Fruit fly (Drosophila melanogaster) Kc167 (cell line): Measurements from ENCODE around the gene PIG-Wa.

Experiments
- Myc ChIP-seq: fragments of >200 bp; optimal IDR thresholded peaks from 2 replicates; lab custom pipeline; 2017; ENCODE audit warnings: missing external identifiers
- Sin3A ChIP-seq: fragments of >200 bp; optimal IDR thresholded peaks from 2 replicates; lab custom pipeline; 2018; ENCODE audit warnings: missing external identifiers
- h ChIP-seq: fragments of >200 bp; optimal IDR thresholded peaks from 3 replicates; lab custom pipeline; 2018; ENCODE audit warnings: missing external identifiers
- insv ChIP-seq: fragments of >200 bp; optimal IDR thresholded peaks from 3 replicates; lab custom pipeline; 2018; ENCODE audit warnings: missing external identifiers
- psq ChIP-seq: fragments of >200 bp; optimal IDR thresholded peaks from 2 replicates; lab custom pipeline; 2017; ENCODE audit warnings: missing external identifiers
- ttk ChIP-seq: sonication (Bioruptor generic); optimal IDR thresholded peaks from 2 replicates; lab custom pipeline; 2017; ENCODE audit warnings: missing external identifiers

DNA sequence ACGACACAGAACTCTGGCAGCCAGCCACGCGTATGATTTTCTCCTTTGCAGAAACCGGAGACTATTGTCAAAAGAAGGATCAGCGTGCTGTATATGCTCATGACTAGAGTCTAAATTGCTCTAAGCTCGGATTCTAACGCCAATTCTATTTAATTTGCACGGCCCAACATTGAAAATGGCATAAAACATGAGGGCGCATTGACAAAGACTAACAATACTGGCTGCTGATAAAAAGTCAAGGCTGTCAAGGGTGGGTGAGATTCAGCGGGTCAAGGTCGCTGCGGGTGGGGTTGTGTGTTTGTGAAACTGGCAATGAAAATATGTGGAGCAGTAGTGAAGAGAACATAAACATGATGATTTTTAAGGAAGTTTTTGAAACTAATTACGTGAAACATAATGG is 34.9 kb downstream of the PIG-Wa start, which contains the start of gene CG34448:
- TF ChIP-seq psq (lab: Kevin White, UChicago) (no peak), Sin3A (lab: Kevin White, UChicago) (no peak), Myc (lab: Kevin White, UChicago) (no peak), ttk (lab: Kevin White, UChicago) (no peak), insv (lab: Kevin White, UChicago) (no peak), h (lab: Kevin White, UChicago) (no peak)
